Fruit fly (Drosophila melanogaster) ovary, adult (tissue): Measurements from ENCODE around the gene CG44141.
"Not testable (repeated sequence)": the region's sequence is repeated elsewhere in the genome, so short reads cannot be mapped to it uniquely, and the experiment has no call there.

ENCODE experiments used
- CG17801 ChIP-seq: fragments of 200-800 bp; optimal IDR thresholded peaks from 2 replicates; lab custom pipeline; 2019; ENCODE audit warnings: missing biosample characterization, mild to moderate bottlenecking, missing genetic modification characterization, moderate library complexity; ENCODE audit not compliant: partially characterized antibody

The CG44141 gene

DNA sequence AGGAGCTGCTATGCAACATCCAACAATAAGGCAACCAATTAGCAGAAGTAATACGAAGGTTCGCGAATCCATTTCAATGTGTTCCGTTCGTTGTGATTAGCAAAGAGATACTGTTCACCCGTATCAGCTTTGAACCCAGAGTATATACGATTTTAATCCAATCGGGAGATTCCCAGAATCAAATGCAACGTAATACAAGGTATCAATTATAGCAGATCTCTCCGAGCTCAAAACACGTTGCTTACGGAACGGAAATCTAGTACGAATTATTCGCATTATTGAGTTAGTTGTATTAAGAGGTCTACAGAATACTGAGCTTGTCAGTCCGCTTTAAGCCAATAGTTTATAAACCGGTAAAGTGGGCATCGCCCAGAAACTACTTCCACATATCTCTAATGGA is at the start of gene CG44141:
CG44141 (minus strand) TSS at position 101 of the 400 bp plus-strand sequence.
- not testable (repeated sequence) for TF ChIP-seq CG17801 (GFP tag; lab: Kevin White, UChicago)

DNA sequence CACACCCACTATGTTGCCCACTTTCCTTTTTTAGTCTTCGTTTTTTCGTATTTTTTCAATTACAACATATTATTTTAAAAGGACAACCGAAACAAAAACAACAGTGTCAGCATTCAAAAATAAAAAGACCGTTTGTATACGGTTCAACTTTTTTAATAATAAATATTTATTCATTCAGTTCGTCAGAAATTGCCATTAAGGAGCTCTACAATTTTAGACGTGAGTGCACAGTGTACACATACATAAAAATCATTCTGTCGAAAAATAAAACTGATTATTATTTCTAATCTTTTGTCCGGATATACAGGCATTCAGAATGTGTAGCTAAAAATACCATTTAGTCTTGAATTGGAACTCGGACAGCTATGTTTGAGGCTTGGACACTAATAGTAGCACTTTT is 45.6 kb upstream of the CG44141 start, which contains the start of gene CG31827:
CG31827 (plus strand) TSS at position 301 of the 400 bp plus-strand sequence.
- not testable (repeated sequence) for TF ChIP-seq CG17801 (GFP tag; lab: Kevin White, UChicago)

DNA sequence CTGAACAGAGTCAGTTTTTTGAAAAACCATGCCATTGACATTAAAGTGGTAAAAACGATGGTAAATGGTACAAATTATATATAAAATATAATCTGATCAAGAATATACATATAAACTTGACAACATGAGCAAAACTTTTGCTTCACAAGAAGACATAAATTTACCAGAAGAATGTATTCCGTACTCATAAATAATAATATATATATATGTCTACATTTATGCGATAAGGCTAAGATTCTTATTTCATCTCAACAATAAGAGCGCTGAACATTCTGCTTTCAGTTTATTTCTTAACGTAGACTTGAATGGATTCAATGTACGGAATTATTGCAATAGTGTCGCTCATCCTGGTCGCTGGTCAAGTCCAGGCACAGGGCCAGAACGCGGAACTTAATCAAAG is 36.5 kb upstream of the CG44141 start, which contains the start of gene CG31780:
CG31780 (plus strand) TSS at position 301 of the 400 bp plus-strand sequence.
- TF ChIP-seq CG17801 (GFP tag; lab: Kevin White, UChicago): not testable (repeated sequence)

DNA sequence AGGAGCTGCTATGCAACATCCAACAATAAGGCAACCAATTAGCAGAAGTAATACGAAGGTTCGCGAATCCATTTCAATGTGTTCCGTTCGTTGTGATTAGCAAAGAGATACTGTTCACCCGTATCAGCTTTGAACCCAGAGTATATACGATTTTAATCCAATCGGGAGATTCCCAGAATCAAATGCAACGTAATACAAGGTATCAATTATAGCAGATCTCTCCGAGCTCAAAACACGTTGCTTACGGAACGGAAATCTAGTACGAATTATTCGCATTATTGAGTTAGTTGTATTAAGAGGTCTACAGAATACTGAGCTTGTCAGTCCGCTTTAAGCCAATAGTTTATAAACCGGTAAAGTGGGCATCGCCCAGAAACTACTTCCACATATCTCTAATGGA is 35.1 kb upstream of the CG44141 start, which contains the start of gene CG44140:
CG44140 (minus strand) TSS at position 101 of the 400 bp plus-strand sequence.
- TF ChIP-seq CG17801 (GFP tag; lab: Kevin White, UChicago): not testable (repeated sequence)

DNA sequence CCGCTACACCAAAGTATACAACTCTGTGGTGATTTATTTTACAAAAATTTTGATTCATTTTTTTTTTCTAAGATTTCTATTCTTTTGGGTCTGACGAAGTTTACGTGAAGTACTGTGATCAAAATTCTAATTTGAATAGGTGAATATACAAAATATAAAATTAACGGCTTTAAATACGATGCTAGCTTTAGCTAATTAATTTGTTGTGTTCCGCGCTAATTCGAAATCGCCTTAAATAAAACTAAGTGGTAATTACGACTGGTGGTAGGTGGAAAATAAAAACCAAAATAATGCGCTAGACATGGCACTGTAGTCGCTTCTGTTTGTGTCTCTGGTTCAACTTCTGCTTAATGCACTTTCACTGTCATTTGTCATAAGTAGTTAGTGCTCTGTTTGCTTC is 16.7 kb upstream of the CG44141 start, which contains the start of gene CG43923:
CG43923 (minus strand) TSS at position 101 of the 400 bp plus-strand sequence.
- TF ChIP-seq CG17801 (GFP tag; lab: Kevin White, UChicago): not testable (repeated sequence)

DNA sequence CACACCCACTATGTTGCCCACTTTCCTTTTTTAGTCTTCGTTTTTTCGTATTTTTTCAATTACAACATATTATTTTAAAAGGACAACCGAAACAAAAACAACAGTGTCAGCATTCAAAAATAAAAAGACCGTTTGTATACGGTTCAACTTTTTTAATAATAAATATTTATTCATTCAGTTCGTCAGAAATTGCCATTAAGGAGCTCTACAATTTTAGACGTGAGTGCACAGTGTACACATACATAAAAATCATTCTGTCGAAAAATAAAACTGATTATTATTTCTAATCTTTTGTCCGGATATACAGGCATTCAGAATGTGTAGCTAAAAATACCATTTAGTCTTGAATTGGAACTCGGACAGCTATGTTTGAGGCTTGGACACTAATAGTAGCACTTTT is 10.6 kb upstream of the CG44141 start, which contains the start of gene CG18478:
CG18478 (plus strand) TSS at position 301 of the 400 bp plus-strand sequence.
- TF ChIP-seq CG17801 (GFP tag; lab: Kevin White, UChicago): not testable (repeated sequence)

DNA sequence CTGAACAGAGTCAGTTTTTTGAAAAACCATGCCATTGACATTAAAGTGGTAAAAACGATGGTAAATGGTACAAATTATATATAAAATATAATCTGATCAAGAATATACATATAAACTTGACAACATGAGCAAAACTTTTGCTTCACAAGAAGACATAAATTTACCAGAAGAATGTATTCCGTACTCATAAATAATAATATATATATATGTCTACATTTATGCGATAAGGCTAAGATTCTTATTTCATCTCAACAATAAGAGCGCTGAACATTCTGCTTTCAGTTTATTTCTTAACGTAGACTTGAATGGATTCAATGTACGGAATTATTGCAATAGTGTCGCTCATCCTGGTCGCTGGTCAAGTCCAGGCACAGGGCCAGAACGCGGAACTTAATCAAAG is 1.5 kb upstream of the CG44141 start, which contains the start of gene CG18477:
CG18477 (plus strand) TSS at position 301 of the 400 bp plus-strand sequence.
- TF ChIP-seq CG17801 (GFP tag; lab: Kevin White, UChicago): not testable (repeated sequence)

DNA sequence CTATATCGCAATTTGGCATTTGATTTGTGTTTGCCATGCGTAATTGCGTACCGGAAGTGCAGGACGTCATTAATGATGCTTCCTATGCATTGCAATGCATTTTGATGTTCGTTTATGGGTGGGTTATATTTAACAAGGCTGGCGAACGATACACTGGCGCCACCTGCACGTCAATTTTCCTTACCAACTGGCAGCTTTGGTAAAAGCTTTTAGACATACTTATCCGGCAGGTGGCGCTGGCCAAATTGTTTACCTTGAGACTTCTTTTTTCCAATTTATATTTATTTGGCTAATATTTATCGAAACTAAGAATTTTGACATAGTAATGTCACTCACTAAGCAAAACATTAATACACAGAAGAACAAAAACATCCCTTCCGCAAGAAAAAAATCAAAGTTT is 15.5 kb downstream of the CG44141 start:
- TF ChIP-seq CG17801 (GFP tag; lab: Kevin White, UChicago): no peak

DNA sequence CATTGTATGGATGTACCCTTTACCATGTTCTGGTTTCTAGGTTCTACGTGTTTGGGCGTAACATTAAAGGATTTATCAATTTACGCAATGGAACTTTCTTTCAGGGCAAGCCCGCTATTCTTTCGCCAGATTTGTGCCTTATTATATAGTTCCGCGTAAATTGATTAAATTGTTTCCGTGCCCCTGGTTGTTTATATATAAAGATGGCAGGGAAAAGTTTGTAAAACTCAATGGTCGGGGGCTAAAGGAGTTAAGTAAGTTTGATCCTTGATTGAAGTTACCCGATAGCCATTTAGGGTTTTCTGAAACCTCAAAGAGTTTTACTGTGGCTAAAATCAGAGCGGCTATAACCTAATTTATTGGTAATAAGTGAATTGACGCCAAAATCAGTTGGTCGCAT is 17.6 kb downstream of the CG44141 start:
- no peak for TF ChIP-seq CG17801 (GFP tag; lab: Kevin White, UChicago)

DNA sequence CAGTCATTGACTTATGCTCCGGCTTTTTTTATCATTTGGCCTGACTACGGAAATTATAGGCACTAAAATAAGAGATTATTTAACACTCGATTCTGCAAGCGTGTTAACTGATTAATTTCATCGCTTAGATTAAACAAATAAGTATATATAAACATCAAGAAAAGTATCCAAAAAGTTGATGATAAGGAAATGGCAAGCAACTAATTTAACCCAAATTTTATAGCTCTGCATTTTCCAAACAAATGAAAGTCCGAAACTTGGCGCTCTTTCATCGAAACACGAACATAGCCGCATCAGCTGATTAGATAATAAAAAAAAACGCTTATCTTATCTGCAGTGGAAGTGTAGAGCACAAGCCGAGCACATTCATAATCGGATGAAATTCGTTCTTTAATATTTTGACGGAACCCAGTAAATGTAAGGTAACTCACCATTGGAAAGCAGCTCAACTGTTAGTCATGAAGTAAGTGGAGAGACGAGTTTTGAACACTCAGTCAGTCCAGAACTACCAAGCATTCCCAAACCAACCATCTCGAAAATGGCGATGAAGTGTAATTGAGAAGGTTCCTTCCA is 29.6 kb downstream of the CG44141 start, which contains the start of gene CG18480:
CG18480 (plus strand) TSS at position 407 of the 573 bp plus-strand sequence.
- no peak for TF ChIP-seq CG17801 (GFP tag; lab: Kevin White, UChicago)

DNA sequence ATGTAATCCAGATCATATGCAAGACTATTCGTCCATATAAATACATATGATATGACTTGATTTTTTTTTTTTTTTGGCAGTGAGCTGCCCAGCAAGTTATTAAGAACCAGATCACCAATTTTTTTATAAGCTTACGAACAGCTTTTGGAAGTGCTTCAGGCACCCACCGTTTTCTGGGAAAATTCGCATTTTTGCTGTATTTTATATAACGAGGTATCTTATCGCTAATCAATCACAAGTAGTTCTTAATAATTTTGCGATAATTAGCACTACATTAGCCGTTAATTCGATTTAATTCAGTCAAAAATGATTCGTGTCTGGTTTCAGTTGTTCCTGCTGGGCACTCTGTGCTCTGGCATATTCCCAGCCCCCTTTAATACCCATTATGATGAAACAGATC is 30.9 kb downstream of the CG44141 start, which contains the start of gene CG7631:
CG7631 (plus strand) TSS at position 301 of the 400 bp plus-strand sequence.
- no peak for TF ChIP-seq CG17801 (GFP tag; lab: Kevin White, UChicago)

DNA sequence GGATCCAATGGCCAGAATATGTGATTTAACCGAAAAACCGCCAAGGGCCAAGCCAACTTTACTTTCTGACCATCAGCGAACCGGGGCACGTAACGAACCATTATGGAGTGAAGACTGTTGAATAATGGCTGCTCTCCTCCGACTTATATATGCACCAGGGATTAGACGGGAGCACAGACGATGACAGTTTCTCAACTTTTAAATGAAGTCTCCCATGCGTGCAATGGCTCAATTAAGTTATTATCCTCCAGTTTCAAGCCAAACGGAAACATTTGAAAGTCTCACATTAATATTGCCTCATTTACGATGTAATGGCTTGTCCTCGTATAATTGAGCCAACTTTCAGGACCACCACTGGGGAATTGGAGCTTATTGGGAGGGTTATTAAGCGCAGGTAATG is 35.8 kb downstream of the CG44141 start, which contains the start of gene Or35a:
Or35a (minus strand) TSS at position 101 of the 400 bp plus-strand sequence.
- no peak for TF ChIP-seq CG17801 (GFP tag; lab: Kevin White, UChicago)

DNA sequence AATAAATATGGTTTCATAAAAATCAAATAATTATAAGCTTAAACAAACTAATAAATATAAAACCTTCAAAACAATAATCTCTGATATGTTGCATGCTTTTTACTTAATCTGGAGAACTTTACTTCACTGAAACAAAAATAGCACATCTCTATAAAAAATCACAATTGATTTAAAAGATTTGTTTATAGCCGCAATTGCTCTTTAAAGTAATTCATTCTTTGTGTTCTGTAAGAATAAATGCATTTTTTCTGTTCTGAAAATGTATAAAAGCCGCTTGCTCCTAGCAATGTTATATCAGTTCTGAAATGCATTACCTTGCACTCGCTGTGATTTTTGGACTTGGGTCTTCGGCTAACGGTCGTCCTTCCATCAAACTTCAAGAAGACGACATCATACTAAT is 42.6 kb downstream of the CG44141 start, which contains the start of gene CG11865:
CG11865 (plus strand) TSS at position 301 of the 400 bp plus-strand sequence.
- no peak for TF ChIP-seq CG17801 (GFP tag; lab: Kevin White, UChicago)

DNA sequence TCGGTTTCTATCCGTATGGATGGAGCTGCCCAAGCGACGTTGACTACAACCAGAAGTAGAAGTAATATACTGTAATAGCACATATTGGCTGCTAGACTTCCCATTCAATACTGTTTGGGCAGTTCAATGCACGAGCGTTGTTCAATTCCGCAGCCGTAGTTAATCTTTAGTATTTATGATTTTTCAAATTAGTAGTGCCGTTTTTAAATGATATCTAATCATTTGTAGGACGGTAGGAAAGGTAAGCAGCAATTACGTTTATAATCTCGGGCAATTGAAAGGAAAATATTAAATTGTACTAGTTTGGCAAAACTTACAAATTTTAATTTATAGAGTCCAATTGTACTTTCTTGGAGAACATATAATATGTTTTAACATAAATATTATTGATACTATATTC is 43.0 kb downstream of the CG44141 start, which contains the start of gene CG15253:
CG15253 (minus strand) TSS at position 101 of the 400 bp plus-strand sequence.
- no peak for TF ChIP-seq CG17801 (GFP tag; lab: Kevin White, UChicago)

DNA sequence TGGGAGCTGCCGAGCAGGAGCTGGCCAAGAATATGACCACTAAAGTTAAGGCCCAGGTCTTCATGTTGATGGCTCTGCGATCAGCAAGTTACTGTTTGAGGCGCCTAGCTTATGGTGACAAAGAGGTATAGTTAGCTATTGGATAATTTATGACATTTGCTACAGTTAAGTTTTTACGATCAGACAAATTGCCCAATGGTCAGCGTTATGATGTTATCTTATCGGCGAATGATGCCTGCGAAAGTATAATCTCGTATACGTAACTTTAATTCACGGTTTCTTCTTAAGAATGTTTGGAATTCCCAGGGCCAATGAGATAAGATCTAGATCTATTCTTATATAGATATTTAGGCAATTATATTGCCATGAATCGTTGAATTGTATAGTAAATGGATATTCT is 44.5 kb downstream of the CG44141 start, which contains the start of gene CG15254:
CG15254 (minus strand) TSS at position 101 of the 400 bp plus-strand sequence.
- TF ChIP-seq CG17801 (GFP tag; lab: Kevin White, UChicago): no peak
